Worm (Caenorhabditis elegans): ENCODE results near the gene clc-20.

DNA sequence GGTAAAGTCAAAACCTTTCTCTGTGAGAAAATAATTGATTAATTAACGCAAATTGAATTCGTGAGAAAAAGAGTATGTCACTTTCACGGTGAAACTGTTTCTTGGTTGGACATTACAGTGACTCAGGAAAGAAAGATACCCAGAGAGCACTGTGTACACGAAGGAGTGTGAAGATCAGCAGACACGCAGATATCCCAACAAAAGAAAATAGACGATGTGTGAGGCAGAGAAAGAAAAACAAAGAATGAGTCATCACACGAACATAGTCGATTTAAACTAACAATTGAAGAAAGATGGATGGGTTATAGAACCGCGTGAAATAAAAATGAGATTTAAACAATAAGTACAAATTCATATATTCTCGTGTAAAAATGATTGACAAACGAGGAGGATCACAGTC, 35.6 kb downstream of the clc-20 start:
- TF ChIP-seq ztf-23 (GFP tag; IDR thresholded peaks at IDR 0.05) (no peak), ref-1 (GFP tag; conservative IDR thresholded peaks at IDR 0.05) (no peak), flt-1 (GFP tag; IDR thresholded peaks at IDR 0.05) (no peak), med-1 (GFP tag; optimal IDR thresholded peaks at IDR 0.05; ENCODE audit: insufficient read depth) (no peak), tab-1 (GFP tag; IDR thresholded peaks at IDR 0.05) (no peak), ztf-29 (GFP tag; IDR thresholded peaks at IDR 0.05) (no peak), klf-2 (GFP tag; conservative IDR thresholded peaks at IDR 0.05) (no peak)
